Worm (Caenorhabditis elegans) whole organism, early embryonic: ENCODE results near the gene rpc-25.

Source experiments
- B0310.2 ChIP-seq: sonication (generic microtip); optimal IDR thresholded peaks from 2 replicates; lab custom pipeline; 2016; ENCODE audit warnings: mild to moderate bottlenecking, missing genetic modification characterization, missing compliant biosample characterization
- F13C5.2 ChIP-seq: sonication (generic microtip); optimal IDR thresholded peaks from 2 replicates; lab custom pipeline; 2017; ENCODE audit warnings: mild to moderate bottlenecking, missing genetic modification characterization, inconsistent platforms, missing compliant biosample characterization
- aly-1 ChIP-seq: sonication (generic microtip); optimal IDR thresholded peaks from 2 replicates; lab custom pipeline; 2016; ENCODE audit warnings: missing genetic modification characterization, missing compliant biosample characterization
- ama-1 ChIP-seq: fragments of 150-350 bp; optimal IDR thresholded peaks from 2 replicates; lab custom pipeline; 2014
- ceh-13 ChIP-seq: fragments of 200-800 bp; sonication (Bioruptor generic); optimal IDR thresholded peaks from 2 replicates; lab custom pipeline; 2018; ENCODE audit warnings: mild to moderate bottlenecking, missing genetic modification characterization, missing compliant biosample characterization
- ceh-36 ChIP-seq: sonication (generic microtip); optimal IDR thresholded peaks from 2 replicates; lab custom pipeline; 2016; ENCODE audit warnings: missing genetic modification characterization, inconsistent platforms, missing compliant biosample characterization
- ets-7 ChIP-seq: sonication (generic microtip); optimal IDR thresholded peaks from 2 replicates; lab custom pipeline; 2016; ENCODE audit warnings: missing genotype, missing genetic modification characterization, missing compliant biosample characterization
- flt-1 ChIP-seq: fragments of 200-800 bp; sonication (Bioruptor generic); IDR thresholded peaks from 2 replicates; pipeline ENCODE4 v1.3.6; 2022; ENCODE audit warnings: missing genetic modification characterization, missing compliant biosample characterization
- hmbx-1 ChIP-seq: sonication (generic microtip); optimal IDR thresholded peaks from 2 replicates; lab custom pipeline; 2016; ENCODE audit warnings: mild to moderate bottlenecking, missing genetic modification characterization, missing compliant biosample characterization
- hmg-4 ChIP-seq: fragments of 200-800 bp; sonication (Bioruptor generic); optimal IDR thresholded peaks from 2 replicates; lab custom pipeline; 2018; ENCODE audit warnings: mild to moderate bottlenecking, missing genetic modification characterization, missing compliant biosample characterization
- hnd-1 ChIP-seq: sonication (generic microtip); optimal IDR thresholded peaks from 2 replicates; lab custom pipeline; 2016; ENCODE audit warnings: missing genetic modification characterization, missing compliant biosample characterization
- pes-1 ChIP-seq: fragments of 200-800 bp; sonication (Bioruptor generic); IDR thresholded peaks from 2 replicates; pipeline ENCODE4 v1.3.6; 2022; ENCODE audit warnings: missing genetic modification reagents, missing genetic modification characterization, missing compliant biosample characterization
- scrt-1 ChIP-seq: fragments of 200-800 bp; sonication (Bioruptor generic); IDR thresholded peaks from 2 replicates; pipeline ENCODE4 v1.3.6; 2022; ENCODE audit warnings: missing genetic modification characterization, missing compliant biosample characterization
- sea-1 ChIP-seq: fragments of 200-800 bp; sonication (Bioruptor generic); conservative IDR thresholded peaks from 2 replicates; pipeline ENCODE4 v1.3.6; 2022; ENCODE audit warnings: missing genetic modification characterization, missing compliant biosample characterization
- tbx-11 ChIP-seq: fragments of 200-800 bp; sonication (Bioruptor generic); IDR thresholded peaks from 2 replicates; pipeline ENCODE4 v1.3.6; 2022; ENCODE audit warnings: missing genetic modification characterization, missing compliant biosample characterization
- tbx-37 ChIP-seq: fragments of 200-800 bp; sonication (Bioruptor generic); conservative IDR thresholded peaks from 2 replicates; pipeline ENCODE4 v1.3.6; 2022; ENCODE audit warnings: missing genetic modification reagents, missing genetic modification characterization, missing compliant biosample characterization
- tra-4 ChIP-seq: sonication (generic microtip); optimal IDR thresholded peaks from 2 replicates; lab custom pipeline; 2017; ENCODE audit warnings: missing genetic modification characterization, missing compliant biosample characterization

Gene rpc-25

ce11 chrV:10206502-10206901 is at the start of gene rpc-25:
Gene rpc-25, minus strand, starts transcription at chrV:10206602.
- no peak for TF ChIP-seq ama-1 (lab: Kevin White, UChicago)
- no peak for TF ChIP-seq scrt-1 (GFP tag; lab: Robert Waterston, UW)
- TF ChIP-seq tbx-11 = no peak
- TF ChIP-seq sea-1 (GFP tag; lab: Robert Waterston, UW) = no peak
- TF ChIP-seq tbx-37 (GFP tag; lab: Robert Waterston, UW) = no peak
- no peak for TF ChIP-seq ceh-13
- no peak for TF ChIP-seq pes-1 (GFP tag; lab: Robert Waterston, UW)
- no peak for TF ChIP-seq hmbx-1
- no peak for TF ChIP-seq ceh-36 (tag; lab: Kevin White, UChicago)
- TF ChIP-seq hnd-1 (tag; lab: Kevin White, UChicago) = no peak

ce11 chrV:10256050-10256449 is 49.6 kb upstream of the rpc-25 start, which contains the start of gene nhr-232:
Gene nhr-232, plus strand, starts transcription at chrV:10256170.
- TF ChIP-seq scrt-1 (GFP tag; lab: Robert Waterston, UW) = no peak
- no peak for TF ChIP-seq hmbx-1
- no peak for TF ChIP-seq hmg-4
- no peak for TF ChIP-seq F13C5.2 (tag; lab: Kevin White, UChicago)
- TF ChIP-seq aly-1 (tag; lab: Kevin White, UChicago) = no peak
- TF ChIP-seq flt-1 (GFP tag; lab: Robert Waterston, UW) = no peak
- no peak for TF ChIP-seq hnd-1 (tag; lab: Kevin White, UChicago)

ce11 chrV:10255005-10255472 is 48.6 kb upstream of the rpc-25 start, which contains the start of gene rop-1:
Gene rop-1, minus strand, starts transcription at chrV:10255055.
- no peak for TF ChIP-seq hmg-4
- TF ChIP-seq B0310.2 (tag; lab: Kevin White, UChicago) = no peak
- TF ChIP-seq hmbx-1 = no peak
- no peak for TF ChIP-seq ceh-13
- TF ChIP-seq ets-7 (tag; lab: Kevin White, UChicago) = no peak
- TF ChIP-seq sea-1 (GFP tag; lab: Robert Waterston, UW) = no peak
- no peak for TF ChIP-seq ama-1 (lab: Kevin White, UChicago)

ce11 chrV:10252682-10253081 is 46.3 kb upstream of the rpc-25 start:
- TF ChIP-seq hmbx-1 = no peak
- TF ChIP-seq tra-4 (tag; lab: Kevin White, UChicago) = no peak
- no peak for TF ChIP-seq scrt-1 (GFP tag; lab: Robert Waterston, UW)
- TF ChIP-seq ama-1 (lab: Kevin White, UChicago) = no peak
- no peak for TF ChIP-seq tbx-37 (GFP tag; lab: Robert Waterston, UW)
- no peak for TF ChIP-seq ets-7 (tag; lab: Kevin White, UChicago)
- no peak for TF ChIP-seq aly-1 (tag; lab: Kevin White, UChicago)
- no peak for TF ChIP-seq hmg-4
- TF ChIP-seq sea-1 (GFP tag; lab: Robert Waterston, UW) = no peak
- no peak for TF ChIP-seq tbx-11
- TF ChIP-seq F13C5.2 (tag; lab: Kevin White, UChicago) = no peak
- TF ChIP-seq ceh-36 (tag; lab: Kevin White, UChicago) = no peak
- TF ChIP-seq B0310.2 (tag; lab: Kevin White, UChicago) = no peak
- TF ChIP-seq pes-1 (GFP tag; lab: Robert Waterston, UW) = no peak
- no peak for TF ChIP-seq flt-1 (GFP tag; lab: Robert Waterston, UW)
- no peak for TF ChIP-seq hnd-1 (tag; lab: Kevin White, UChicago)
- no peak for TF ChIP-seq ceh-13

ce11 chrV:10249515-10249914 is 43.1 kb upstream of the rpc-25 start:
- TF ChIP-seq tbx-11 (no peak), hmg-4 (no peak), sea-1 (GFP tag; lab: Robert Waterston, UW) (no peak), B0310.2 (tag; lab: Kevin White, UChicago) (no peak), ceh-13 (no peak), tbx-37 (GFP tag; lab: Robert Waterston, UW) (no peak), hmbx-1 (no peak), pes-1 (GFP tag; lab: Robert Waterston, UW) (no peak), F13C5.2 (tag; lab: Kevin White, UChicago) (no peak)

- no peak for TF ChIP-seq ceh-36 (tag; lab: Kevin White, UChicago)
These were observed 42.0 kb upstream of the rpc-25 start, which contains the start of gene akt-1 for ce11 chrV:10248255-10248979. Gene akt-1, plus strand, starts transcription at chrV:10248905.

ce11 chrV:10247673-10248239 is 41.4 kb upstream of the rpc-25 start:
- TF ChIP-seq tra-4 (tag; lab: Kevin White, UChicago) = no peak
- no peak for TF ChIP-seq sea-1 (GFP tag; lab: Robert Waterston, UW)
- no peak for TF ChIP-seq ama-1 (lab: Kevin White, UChicago)
- TF ChIP-seq flt-1 (GFP tag; lab: Robert Waterston, UW) = no peak
- no peak for TF ChIP-seq ets-7 (tag; lab: Kevin White, UChicago)
- TF ChIP-seq pes-1 (GFP tag; lab: Robert Waterston, UW) = no peak
- TF ChIP-seq aly-1 (tag; lab: Kevin White, UChicago) = no peak

- TF ChIP-seq ceh-36 (tag; lab: Kevin White, UChicago) = no peak
- TF ChIP-seq sea-1 (GFP tag; lab: Robert Waterston, UW) = no peak
- no peak for TF ChIP-seq tbx-11
- no peak for TF ChIP-seq scrt-1 (GFP tag; lab: Robert Waterston, UW)
- no peak for TF ChIP-seq flt-1 (GFP tag; lab: Robert Waterston, UW)
- no peak for TF ChIP-seq pes-1 (GFP tag; lab: Robert Waterston, UW)
- no peak for TF ChIP-seq F13C5.2 (tag; lab: Kevin White, UChicago)
- no peak for TF ChIP-seq aly-1 (tag; lab: Kevin White, UChicago)
- TF ChIP-seq hnd-1 (tag; lab: Kevin White, UChicago) = no peak
- no peak for TF ChIP-seq B0310.2 (tag; lab: Kevin White, UChicago)
- TF ChIP-seq hmg-4 = no peak
- no peak for TF ChIP-seq ceh-13
- TF ChIP-seq ama-1 (lab: Kevin White, UChicago) = no peak
- TF ChIP-seq hmbx-1 = no peak
- no peak for TF ChIP-seq ets-7 (tag; lab: Kevin White, UChicago)
These were observed 40.6 kb upstream of the rpc-25 start for ce11 chrV:10246967-10247366.
